Worm (Caenorhabditis elegans) whole organism, mixed stage, embryonic: ENCODE measurements around the gene F02D10.6.

Source experiments
- ham-2 ChIP-seq: fragments of 200-800 bp; sonication (Bioruptor generic); optimal IDR thresholded peaks from 2 replicates; lab custom pipeline; 2018; ENCODE audit warnings: mild to moderate bottlenecking, missing genetic modification characterization, missing compliant biosample characterization
- lin-13 ChIP-seq: fragments of 150-350 bp; optimal IDR thresholded peaks from 2 replicates; lab custom pipeline; 2014; ENCODE audit warnings: missing biosample characterization, missing genetic modification characterization
- ztf-11 ChIP-seq: fragments of 150-350 bp; optimal IDR thresholded peaks from 2 replicates; lab custom pipeline; 2014; ENCODE audit warnings: missing biosample characterization, missing genetic modification characterization

DNA sequence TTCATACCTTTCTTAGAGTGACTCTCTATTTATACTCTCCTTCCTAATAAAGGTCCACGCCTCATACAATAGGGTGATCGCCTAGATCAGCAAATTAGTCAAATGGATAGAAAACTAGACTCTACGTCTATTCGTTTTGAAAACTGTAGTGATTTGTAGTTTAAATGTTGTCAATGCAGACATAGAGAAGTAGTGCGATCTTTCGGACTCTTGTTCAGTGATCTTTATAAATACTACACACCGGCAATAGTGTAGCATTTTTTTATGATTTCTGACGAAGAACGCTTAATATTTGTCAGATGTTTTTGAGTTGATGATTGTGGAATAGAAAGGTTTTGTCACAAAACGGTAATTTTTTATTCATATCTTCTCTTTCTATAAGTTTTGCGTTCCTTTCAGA, 40.2 kb downstream of the F02D10.6 start:
- no peak for TF ChIP-seq lin-13 (tag; lab: Kevin White, UChicago)
- TF ChIP-seq ham-2 (GFP tag; lab: Kevin White, UChicago): no peak
- TF ChIP-seq ztf-11: no peak
